Fruit fly (Drosophila melanogaster) whole organism, wandering third instar larva: ENCODE results near the gene CG34292.

Source experiments
- Hr78 ChIP-seq: fragments of >200 bp; optimal IDR thresholded peaks from 2 replicates; lab custom pipeline; 2017; ENCODE audit warnings: missing biosample characterization, missing genetic modification characterization
- N ChIP-seq: fragments of >200 bp; optimal IDR thresholded peaks from 2 replicates; lab custom pipeline; 2018; ENCODE audit warnings: missing biosample characterization, missing external identifiers, missing genetic modification characterization
- OdsH ChIP-seq: fragments of 200-800 bp; sonication (Bioruptor generic); optimal IDR thresholded peaks from 2 replicates; lab custom pipeline; 2016; ENCODE audit warnings: missing biosample characterization, mild to moderate bottlenecking, missing genetic modification characterization
- Sp1 ChIP-seq: fragments of 200-800 bp; sonication (Bioruptor generic); optimal IDR thresholded peaks from 3 replicates; lab custom pipeline; 2019; ENCODE audit warnings: missing biosample characterization, mild to moderate bottlenecking, missing genetic modification characterization, moderate library complexity
- dl ChIP-seq, 2 experiments: fragments of 175-275, 200-275 bp in 1 of 2; fragments of 200-275 bp in 1 of 2; sonication (Bioruptor generic); optimal IDR thresholded peaks; lab custom pipeline; 2018; ENCODE audit warnings: mild to moderate bottlenecking in 2 of 2, missing biosample characterization in 2 of 2, missing genetic modification characterization in 2 of 2, moderate library complexity in 2 of 2; ENCODE audit not compliant: partially characterized antibody in 2 of 2, insufficient read depth in 1 of 2
- ey ChIP-seq: fragments of 200-800 bp; sonication (Bioruptor generic); optimal IDR thresholded peaks from 2 replicates; lab custom pipeline; 2016; ENCODE audit warnings: missing biosample characterization, missing genetic modification characterization
- foxo ChIP-seq, 2 experiments: fragments of 200-800 bp; sonication (Bioruptor generic); optimal IDR thresholded peaks; 2 replicates in 1 of 2; 3 replicates in 1 of 2; lab custom pipeline; 2016 to 2017; ENCODE audit warnings: missing biosample characterization in 2 of 2, missing genetic modification characterization in 2 of 2
- lola ChIP-seq: fragments of >200 bp; optimal IDR thresholded peaks from 2 replicates; lab custom pipeline; 2017; ENCODE audit warnings: missing biosample characterization, missing genetic modification characterization
- psq ChIP-seq: fragments of 200-800 bp; sonication (Bioruptor generic); optimal IDR thresholded peaks from 3 replicates; lab custom pipeline; 2017; ENCODE audit warnings: missing biosample characterization, mild to moderate bottlenecking, missing genetic modification characterization, moderate library complexity
- usp ChIP-seq: fragments of >200 bp; optimal IDR thresholded peaks from 2 replicates; lab custom pipeline; 2017; ENCODE audit warnings: missing biosample characterization, missing genetic modification characterization
- woc ChIP-seq: sonication (Bioruptor generic); optimal IDR thresholded peaks from 2 replicates; lab custom pipeline; 2016; ENCODE audit warnings: missing biosample characterization, mild to moderate bottlenecking, missing genetic modification characterization

DNA sequence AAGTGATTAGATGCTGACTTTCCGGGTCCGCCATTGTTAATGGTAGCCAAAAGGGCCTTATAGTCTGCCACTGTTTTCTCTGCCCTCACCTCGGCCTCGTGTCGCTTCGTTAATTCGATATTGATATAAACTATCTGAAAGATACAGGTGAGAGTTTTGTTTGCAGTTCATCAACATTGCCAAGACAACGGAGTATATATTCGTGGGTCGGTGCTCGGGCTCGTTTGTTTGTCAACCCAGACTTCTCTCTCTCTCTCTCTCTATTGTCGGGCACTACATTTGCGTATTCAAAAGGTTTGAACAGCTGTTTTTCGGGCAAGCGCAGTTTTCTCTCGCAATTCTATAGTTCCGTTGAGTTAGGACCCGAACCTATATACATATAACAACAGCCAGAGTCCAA lies 5.3 kb downstream of the CG34292 start:
- no peak for TF ChIP-seq Hr78 (GFP tag; lab: Kevin White, UChicago)
- no peak for TF ChIP-seq psq (GFP tag; lab: Kevin White, UChicago)
- TF ChIP-seq lola (GFP tag; lab: Kevin White, UChicago): no peak
- no peak for TF ChIP-seq N (GFP tag; lab: Kevin White, UChicago)
- no peak for TF ChIP-seq ey (GFP tag; lab: Kevin White, UChicago)
- TF ChIP-seq dl (GFP tag; optimal IDR thresholded peaks at IDR 0.05; lab: Kevin White, UChicago; ENCODE audit: insufficient read depth in 1 of 2, partially characterized antibody in 2 of 2): no peak
- TF ChIP-seq Sp1: no peak
- TF ChIP-seq usp (GFP tag; lab: Kevin White, UChicago): no peak
- TF ChIP-seq foxo (GFP tag; optimal IDR thresholded peaks at IDR 0.05; lab: Kevin White, UChicago): no peak
- TF ChIP-seq woc (GFP tag; lab: Kevin White, UChicago): no peak
- no peak for TF ChIP-seq OdsH (GFP tag; lab: Kevin White, UChicago)
